Fruit fly (Drosophila melanogaster) whole organism, embryonic: ENCODE measurements around the gene CG43610.

ENCODE experiments used
- B-H1 ChIP-seq: fragments of 200-800 bp; sonication (Bioruptor generic); IDR thresholded peaks from 3 replicates; pipeline ENCODE4 v1.3.6; 2022; ENCODE audit warnings: missing biosample characterization, missing genetic modification characterization
- CG1024 ChIP-seq: fragments of 200-800 bp; sonication (Bioruptor generic); IDR thresholded peaks from 2 replicates; pipeline ENCODE4 v1.3.6; 2022; ENCODE audit warnings: missing biosample characterization, missing genetic modification characterization
- CG10366 ChIP-seq: fragments of 200-800 bp; sonication (Bioruptor generic); IDR thresholded peaks from 2 replicates; pipeline ENCODE4 v1.3.6; 2022; ENCODE audit warnings: missing biosample characterization, missing genetic modification characterization
- CG10431 ChIP-seq: fragments of 200-800 bp; sonication (Bioruptor generic); optimal IDR thresholded peaks from 3 replicates; lab custom pipeline; 2018; ENCODE audit warnings: missing biosample characterization, mild to moderate bottlenecking, missing genetic modification characterization
- CG11085 ChIP-seq: fragments of 200-800 bp; sonication (Bioruptor generic); IDR thresholded peaks from 2 replicates; pipeline ENCODE4 v1.3.6; 2022; ENCODE audit warnings: missing biosample characterization, missing genetic modification characterization
- CG11456 ChIP-seq: fragments of 200-800 bp; sonication (Bioruptor generic); IDR thresholded peaks from 3 replicates; pipeline ENCODE4 v1.3.6; 2022; ENCODE audit warnings: missing biosample characterization, missing genetic modification characterization
- CG12299 ChIP-seq: fragments of 200-800 bp; sonication (Bioruptor generic); optimal IDR thresholded peaks from 2 replicates; lab custom pipeline; 2018; ENCODE audit warnings: missing biosample characterization, mild to moderate bottlenecking, missing genetic modification characterization
- CG13287 ChIP-seq: fragments of 200-800 bp; sonication (Bioruptor generic); IDR thresholded peaks from 2 replicates; pipeline ENCODE4 v1.3.6; 2022; ENCODE audit warnings: missing biosample characterization, missing genetic modification characterization; ENCODE audit not compliant: partially characterized antibody
- CG13624 ChIP-seq: fragments of 200-800 bp; sonication (Bioruptor generic); optimal IDR thresholded peaks from 2 replicates; lab custom pipeline; 2016; ENCODE audit warnings: missing biosample characterization, missing genetic modification characterization
- CG14667 ChIP-seq: fragments of 200-800 bp; sonication (Bioruptor generic); IDR thresholded peaks from 2 replicates; pipeline ENCODE4 v1.3.6; 2022; ENCODE audit warnings: missing biosample characterization, missing genetic modification characterization
- CG16863 ChIP-seq: fragments of 200-800 bp; sonication (Bioruptor generic); optimal IDR thresholded peaks from 3 replicates; lab custom pipeline; 2016; ENCODE audit warnings: missing biosample characterization, missing genetic modification characterization
- CG17612 ChIP-seq: fragments of 200-800 bp; sonication (Bioruptor generic); IDR thresholded peaks from 2 replicates; pipeline ENCODE4 v1.3.6; 2022; ENCODE audit warnings: missing biosample characterization, missing genetic modification characterization
- CG2202 ChIP-seq: fragments of 200-800 bp; sonication (Bioruptor generic); optimal IDR thresholded peaks from 2 replicates; lab custom pipeline; 2018; ENCODE audit warnings: missing biosample characterization, mild to moderate bottlenecking, missing genetic modification characterization
- CG3407 ChIP-seq: fragments of 200-800 bp; sonication (Bioruptor generic); optimal IDR thresholded peaks from 2 replicates; lab custom pipeline; 2018; ENCODE audit warnings: missing biosample characterization, mild to moderate bottlenecking, missing genetic modification characterization
- CG34224 ChIP-seq: fragments of 200-800 bp; sonication (Bioruptor generic); IDR thresholded peaks from 3 replicates; pipeline ENCODE4 v1.3.6; 2022; ENCODE audit warnings: missing biosample characterization, missing genetic modification characterization; ENCODE audit not compliant: partially characterized antibody
- CG3726 ChIP-seq: fragments of 200-800 bp; sonication (Bioruptor generic); IDR thresholded peaks from 3 replicates; pipeline ENCODE4, ENCODE4 v1.3.6; 2022; ENCODE audit warnings: missing biosample characterization, missing genetic modification characterization
- CG3838 ChIP-seq: fragments of 200-800 bp; sonication (Bioruptor generic); optimal IDR thresholded peaks from 3 replicates; lab custom pipeline; 2016; ENCODE audit warnings: missing biosample characterization, missing genetic modification characterization
- CG5245 ChIP-seq: fragments of 200-800 bp; sonication (Bioruptor generic); optimal IDR thresholded peaks from 3 replicates; lab custom pipeline; 2016; ENCODE audit warnings: missing biosample characterization, missing genetic modification characterization
- CG7372 ChIP-seq: fragments of 200-800 bp; sonication (Bioruptor generic); IDR thresholded peaks from 2 replicates; pipeline ENCODE4 v1.3.6; 2022; ENCODE audit warnings: missing biosample characterization, missing genetic modification characterization
- CG8290 ChIP-seq, 3 experiments: fragments of 200-800 bp; sonication (Bioruptor generic); optimal IDR thresholded peaks; 2 replicates each; lab custom pipeline; 2016 to 2019; ENCODE audit warnings: missing biosample characterization in 3 of 3, missing genetic modification characterization in 3 of 3, mild to moderate bottlenecking in 2 of 3, moderate library complexity in 1 of 3
- Ets97D ChIP-seq: fragments of 200-800 bp; sonication (Bioruptor generic); optimal IDR thresholded peaks from 3 replicates; lab custom pipeline; 2016; ENCODE audit warnings: missing biosample characterization, missing genetic modification characterization
- HLH4C ChIP-seq: fragments of 200-800 bp; sonication (Bioruptor generic); IDR thresholded peaks from 3 replicates; pipeline ENCODE4 v1.3.6; 2022; ENCODE audit warnings: missing biosample characterization, missing genetic modification characterization; ENCODE audit not compliant: partially characterized antibody
- Med ChIP-seq: fragments of 200-800 bp; sonication (Bioruptor generic); peaks from one replicate; lab custom pipeline; 2016; ENCODE audit warnings: missing biosample characterization, missing genetic modification characterization, mild to moderate bottlenecking, inconsistent platforms, moderate library complexity
- Nf-YC ChIP-seq: fragments of 200-800 bp; optimal IDR thresholded peaks from 3 replicates; lab custom pipeline; 2019; ENCODE audit warnings: missing biosample characterization, mild to moderate bottlenecking, missing genetic modification characterization, moderate library complexity
- Opbp ChIP-seq: fragments of 200-800 bp; sonication (Bioruptor generic); IDR thresholded peaks from 3 replicates; pipeline ENCODE4 v1.3.6; 2022; ENCODE audit warnings: missing biosample characterization, missing genetic modification characterization; ENCODE audit not compliant: partially characterized antibody
- az2 ChIP-seq: fragments of 200-800 bp; sonication (Bioruptor generic); optimal IDR thresholded peaks from 3 replicates; lab custom pipeline; 2016; ENCODE audit warnings: missing biosample characterization, missing genetic modification characterization
- cg ChIP-seq: fragments of 200-800 bp; sonication (Bioruptor generic); optimal IDR thresholded peaks from 3 replicates; lab custom pipeline; 2019; ENCODE audit warnings: missing biosample characterization, mild to moderate bottlenecking, missing genetic modification characterization, moderate library complexity
- chif ChIP-seq, 2 experiments: fragments of 200-800 bp; sonication (Bioruptor generic); optimal IDR thresholded peaks; 3 replicates each; lab custom pipeline; 2016; ENCODE audit warnings: missing biosample characterization in 2 of 2, missing genetic modification characterization in 2 of 2
- croc ChIP-seq: fragments of 200-800 bp; sonication (Bioruptor generic); conservative IDR thresholded peaks from 3 replicates; pipeline ENCODE4 v1.3.6; 2022; ENCODE audit warnings: missing biosample characterization, missing genetic modification characterization
- dm ChIP-seq: fragments of 200-800 bp; sonication (Bioruptor generic); optimal IDR thresholded peaks from 3 replicates; lab custom pipeline; 2016; ENCODE audit warnings: missing biosample characterization, missing genetic modification characterization
- fd64A ChIP-seq: fragments of 200-800 bp; sonication (Bioruptor generic); optimal IDR thresholded peaks from 3 replicates; lab custom pipeline; 2018; ENCODE audit warnings: missing biosample characterization, mild to moderate bottlenecking, missing genetic modification characterization
- grau ChIP-seq: fragments of 200-800 bp; optimal IDR thresholded peaks from 3 replicates; lab custom pipeline; 2019; ENCODE audit warnings: missing biosample characterization, mild to moderate bottlenecking, missing genetic modification characterization, moderate library complexity
- her ChIP-seq: fragments of 200-800 bp; sonication (Bioruptor generic); optimal IDR thresholded peaks from 2 replicates; lab custom pipeline; 2016; ENCODE audit warnings: missing biosample characterization, missing genetic modification characterization
- lilli ChIP-seq: fragments of 200-800 bp; sonication (Bioruptor generic); optimal IDR thresholded peaks from 3 replicates; lab custom pipeline; 2016; ENCODE audit warnings: missing biosample characterization, missing genetic modification characterization
- nerfin-1 ChIP-seq: fragments of 200-800 bp; sonication (Bioruptor generic); optimal IDR thresholded peaks from 3 replicates; lab custom pipeline; 2019; ENCODE audit warnings: missing biosample characterization, mild to moderate bottlenecking, missing genetic modification characterization, moderate library complexity
- nerfin-2 ChIP-seq: fragments of 200-800 bp; sonication (Bioruptor generic); IDR thresholded peaks from 2 replicates; pipeline ENCODE4 v1.3.6; 2022; ENCODE audit warnings: missing biosample characterization, missing genetic modification characterization; ENCODE audit not compliant: partially characterized antibody
- otp ChIP-seq: fragments of 200-800 bp; sonication (Bioruptor generic); IDR thresholded peaks from 3 replicates; pipeline ENCODE4, ENCODE4 v1.3.6; 2022; ENCODE audit warnings: missing biosample characterization, missing genetic modification characterization
- pfk ChIP-seq: fragments of 200-800 bp; sonication (Bioruptor generic); optimal IDR thresholded peaks from 2 replicates; lab custom pipeline; 2018; ENCODE audit warnings: missing biosample characterization, mild to moderate bottlenecking, missing genetic modification characterization, moderate library complexity
- salm ChIP-seq: fragments of 200-800 bp; sonication (Bioruptor generic); optimal IDR thresholded peaks from 2 replicates; lab custom pipeline; 2018; ENCODE audit warnings: missing biosample characterization, mild to moderate bottlenecking, missing genetic modification characterization
- slou ChIP-seq: fragments of 200-800 bp; sonication (Bioruptor generic); optimal IDR thresholded peaks from 3 replicates; lab custom pipeline; 2016; ENCODE audit warnings: missing biosample characterization, missing genetic modification characterization
- wek ChIP-seq: fragments of 200-800 bp; sonication (Bioruptor generic); optimal IDR thresholded peaks from 3 replicates; lab custom pipeline; 2018; ENCODE audit warnings: missing biosample characterization, mild to moderate bottlenecking, missing genetic modification characterization, moderate library complexity
- wor ChIP-seq: fragments of 200-800 bp; sonication (Bioruptor generic); IDR thresholded peaks from 2 replicates; pipeline ENCODE4 v1.3.6; 2022; ENCODE audit warnings: missing biosample characterization, missing genetic modification characterization

Gene CG43610

dm6 chr2L:6818357-6818756, 19.4 kb downstream of the CG43610 start (continued):
- TF ChIP-seq otp (GFP tag; lab: Robert Waterston, UW) (no peak), CG7372 (GFP tag; lab: Robert Waterston, UW) (no peak), CG12299 (no peak), CG10366 (GFP tag; lab: Robert Waterston, UW) (no peak), CG13287 (GFP tag; lab: Robert Waterston, UW) (no peak), wor (GFP tag; lab: Robert Waterston, UW) (no peak), Nf-YC (no peak), HLH4C (no peak), CG3726 (GFP tag; lab: Robert Waterston, UW) (no peak), CG2202 (tag; lab: Kevin White, UChicago) (peak; percentile 59), dm (GFP tag; lab: Kevin White, UChicago) (no peak), CG17612 (GFP tag; lab: Robert Waterston, UW) (no peak), CG8290 (GFP tag; optimal IDR thresholded peaks at IDR 0.05; lab: Kevin White, UChicago) (no peak), CG8290 (tag; optimal IDR thresholded peaks at IDR 0.05; lab: Kevin White, UChicago) (peak in 1 of 2 experiments; percentile 10), Opbp (no peak), CG11456 (GFP tag; lab: Robert Waterston, UW) (no peak), CG14667 (GFP tag; lab: Robert Waterston, UW) (no peak), croc (no peak), lilli (GFP tag; lab: Kevin White, UChicago) (no peak), nerfin-1 (tag; lab: Kevin White, UChicago) (no peak), fd64A (GFP tag; lab: Kevin White, UChicago) (no peak), az2 (GFP tag; lab: Kevin White, UChicago) (no peak), pfk (no peak), CG1024 (no peak), chif (GFP tag; optimal IDR thresholded peaks at IDR 0.05; lab: Kevin White, UChicago) (peak in 1 of 2 experiments; percentile 5), cg (GFP tag; lab: Kevin White, UChicago) (no peak), wek (GFP tag; lab: Kevin White, UChicago) (peak; percentile 12), CG11085 (GFP tag; lab: Robert Waterston, UW) (no peak), her (GFP tag; lab: Kevin White, UChicago) (no peak), salm (tag; lab: Kevin White, UChicago) (no peak), B-H1 (GFP tag; lab: Robert Waterston, UW) (no peak), Ets97D (no peak), CG34224 (GFP tag; lab: Robert Waterston, UW) (no peak), CG5245 (GFP tag; lab: Kevin White, UChicago) (no peak), CG13624 (no peak), grau (tag; lab: Kevin White, UChicago) (no peak), nerfin-2 (no peak), CG3407 (peak; percentile 31), CG3838 (GFP tag; lab: Kevin White, UChicago) (no peak), slou (GFP tag; lab: Kevin White, UChicago) (no peak), Med (peak; percentile 66), CG16863 (GFP tag; lab: Kevin White, UChicago) (no peak), CG10431 (GFP tag; lab: Kevin White, UChicago) (peak; percentile 15)
